Worm (Caenorhabditis elegans): Measurements from ENCODE around the gene Y116F11B.8.

Gene Y116F11B.8

ce11 chrV:19908854-19909253 is 51.4 kb downstream of the Y116F11B.8 start:
- TF ChIP-seq lsy-2 (tag; optimal IDR thresholded peaks at IDR 0.05) (peak in 1 of 2 experiments; percentile 35), mxl-3 (GFP tag; optimal IDR thresholded peaks at IDR 0.05) (peak; percentile 35), mes-2 (tag; optimal IDR thresholded peaks at IDR 0.05; ENCODE audit: poor library complexity, severe bottlenecking) (peak; percentile 49), hmg-1.1 (GFP tag; IDR thresholded peaks at IDR 0.05) (peak; percentile 42; the same call in 1 of the 2 replicates), mdl-1 (tag; optimal IDR thresholded peaks at IDR 0.05) (peak in 1 of 2 experiments; percentile 48), sdz-12 (GFP tag; optimal IDR thresholded peaks at IDR 0.05) (no peak)

- peak; percentile 3 for TF ChIP-seq ceh-28 (tag; optimal IDR thresholded peaks at IDR 0.05)
Observed at ce11 chrV:19909435-19909834, 52.0 kb downstream of the Y116F11B.8 start.
